Worm (Caenorhabditis elegans) whole organism, late embryonic: ENCODE measurements around the gene F27D9.12.

Source experiments
- ama-1 ChIP-seq: fragments of 150-350 bp; optimal IDR thresholded peaks from 2 replicates; lab custom pipeline; 2014
- elt-2 ChIP-seq: sonication (generic microtip); optimal IDR thresholded peaks from 2 replicates; lab custom pipeline; 2016; ENCODE audit warnings: missing genetic modification reagents, missing genetic modification characterization, missing compliant biosample characterization
- ets-4 ChIP-seq: sonication (generic microtip); optimal IDR thresholded peaks from 2 replicates; lab custom pipeline; 2016; ENCODE audit warnings: missing genetic modification characterization, missing compliant biosample characterization
- rnt-1 ChIP-seq: sonication (generic microtip); optimal IDR thresholded peaks from 2 replicates; lab custom pipeline; 2016; ENCODE audit warnings: missing genetic modification characterization, missing compliant biosample characterization
- tbx-2 ChIP-seq: sonication (generic microtip); optimal IDR thresholded peaks from 2 replicates; lab custom pipeline; 2016; ENCODE audit warnings: missing genetic modification characterization, missing compliant biosample characterization

- TF ChIP-seq rnt-1 (tag; lab: Kevin White, UChicago) = no peak
- TF ChIP-seq elt-2 (tag; lab: Kevin White, UChicago) = no peak
- no peak for TF ChIP-seq ama-1
- no peak for TF ChIP-seq ets-4 (tag; lab: Kevin White, UChicago)
- TF ChIP-seq tbx-2 (tag; lab: Kevin White, UChicago) = no peak
Observed at ce11 chrX:7655469-7656003, 1.2 kb downstream of the F27D9.12 start.
